Fruit fly (Drosophila melanogaster) whole organism, prepupa: ENCODE results near the gene CG11686.

Experiments
- Blimp-1 ChIP-seq: fragments of 200-800 bp; sonication (Bioruptor generic); optimal IDR thresholded peaks from 3 replicates; lab custom pipeline; 2017; ENCODE audit warnings: missing biosample characterization, missing genetic modification characterization, mild to moderate bottlenecking, moderate library complexity, missing genetic modification reagents
- CG10631 ChIP-seq: fragments of 200-800 bp; sonication (Bioruptor generic); optimal IDR thresholded peaks from 2 replicates; lab custom pipeline; 2016; ENCODE audit warnings: missing biosample characterization, missing genetic modification characterization
- CG10669 ChIP-seq: fragments of 200-800 bp; sonication (Bioruptor generic); optimal IDR thresholded peaks from 3 replicates; lab custom pipeline; 2018; ENCODE audit warnings: missing biosample characterization, mild to moderate bottlenecking, missing genetic modification characterization, moderate library complexity
- CG11294 ChIP-seq: fragments of 200-800 bp; sonication (Bioruptor generic); IDR thresholded peaks from 2 replicates; pipeline ENCODE4 v1.3.6; 2022; ENCODE audit warnings: missing biosample characterization, missing genetic modification characterization
- CG11902 ChIP-seq: fragments of 200-800 bp; sonication (Bioruptor generic); optimal IDR thresholded peaks from 3 replicates; lab custom pipeline; 2016; ENCODE audit warnings: missing biosample characterization, missing genetic modification characterization
- CG15336 ChIP-seq: fragments of 200-800 bp; sonication (Bioruptor generic); IDR thresholded peaks from 2 replicates; pipeline ENCODE4 v1.3.6; 2022; ENCODE audit warnings: missing biosample characterization, missing genetic modification characterization
- CG1621 ChIP-seq: fragments of 200-800 bp; sonication (Bioruptor generic); optimal IDR thresholded peaks from 3 replicates; lab custom pipeline; 2018; ENCODE audit warnings: missing biosample characterization, mild to moderate bottlenecking, missing genetic modification characterization
- CG16779 ChIP-seq: fragments of 200-800 bp; sonication (Bioruptor generic); optimal IDR thresholded peaks from 3 replicates; lab custom pipeline; 2017; ENCODE audit warnings: missing biosample characterization, mild to moderate bottlenecking, missing genetic modification characterization
- CG31627 ChIP-seq: fragments of 200-800 bp; sonication (Bioruptor generic); optimal IDR thresholded peaks from 3 replicates; lab custom pipeline; 2016; ENCODE audit warnings: missing biosample characterization, missing genetic modification characterization
- CG32006 ChIP-seq: fragments of 200-800 bp; sonication (Bioruptor generic); optimal IDR thresholded peaks from 3 replicates; lab custom pipeline; 2017; ENCODE audit warnings: missing biosample characterization, mild to moderate bottlenecking, missing genetic modification characterization
- CG34406 ChIP-seq: fragments of 200-800 bp; sonication (Bioruptor generic); optimal IDR thresholded peaks from 3 replicates; lab custom pipeline; 2016; ENCODE audit warnings: missing biosample characterization, missing genetic modification characterization
- CG3919 ChIP-seq: fragments of 200-800 bp; sonication (Bioruptor generic); optimal IDR thresholded peaks from 3 replicates; lab custom pipeline; 2016; ENCODE audit warnings: missing biosample characterization, missing genetic modification characterization
- CG4318 ChIP-seq: fragments of 200-800 bp; sonication (Bioruptor generic); optimal IDR thresholded peaks from 3 replicates; lab custom pipeline; 2017; ENCODE audit warnings: missing biosample characterization, mild to moderate bottlenecking, missing genetic modification characterization
- CG6163 ChIP-seq: fragments of 200-800 bp; sonication (Bioruptor generic); IDR thresholded peaks from 3 replicates; pipeline ENCODE4 v1.3.6; 2022; ENCODE audit warnings: missing biosample characterization, missing genetic modification characterization
- CG6276 ChIP-seq: fragments of 200-800 bp; sonication (Bioruptor generic); optimal IDR thresholded peaks from 2 replicates; lab custom pipeline; 2017; ENCODE audit warnings: missing biosample characterization, mild to moderate bottlenecking, missing genetic modification characterization
- CG6792 ChIP-seq: fragments of 200-800 bp; sonication (Bioruptor generic); optimal IDR thresholded peaks from 3 replicates; lab custom pipeline; 2016; ENCODE audit warnings: missing biosample characterization, missing genetic modification characterization
- CG6854 ChIP-seq: fragments of 200-800 bp; sonication (Bioruptor generic); optimal IDR thresholded peaks from 2 replicates; lab custom pipeline; 2017; ENCODE audit warnings: missing biosample characterization, mild to moderate bottlenecking, missing genetic modification characterization
- CG7368 ChIP-seq: fragments of 200-800 bp; sonication (Bioruptor generic); optimal IDR thresholded peaks from 3 replicates; lab custom pipeline; 2016; ENCODE audit warnings: missing biosample characterization, missing genetic modification characterization
- CG8119 ChIP-seq: fragments of 200-800 bp; sonication (Bioruptor generic); IDR thresholded peaks from 3 replicates; pipeline ENCODE4 v1.3.6; 2022; ENCODE audit warnings: missing biosample characterization, missing genetic modification characterization
- CG8319 ChIP-seq: fragments of 200-800 bp; sonication (Bioruptor generic); optimal IDR thresholded peaks from 3 replicates; lab custom pipeline; 2016; ENCODE audit warnings: missing biosample characterization, missing genetic modification characterization
- CG8632 ChIP-seq: fragments of 200-800 bp; sonication (Bioruptor generic); optimal IDR thresholded peaks from 3 replicates; lab custom pipeline; 2016; ENCODE audit warnings: missing biosample characterization, missing genetic modification characterization
- CG9139 ChIP-seq: fragments of 200-800 bp; sonication (Bioruptor generic); optimal IDR thresholded peaks from 3 replicates; lab custom pipeline; 2017; ENCODE audit warnings: missing biosample characterization, mild to moderate bottlenecking, missing genetic modification characterization
- Eip75B ChIP-seq: fragments of 200-800 bp; sonication (Bioruptor generic); optimal IDR thresholded peaks from 3 replicates; lab custom pipeline; 2016; ENCODE audit warnings: missing biosample characterization, missing genetic modification characterization
- Eip78C ChIP-seq: fragments of 200-800 bp; sonication (Bioruptor generic); peaks from one replicate; lab custom pipeline; 2016; ENCODE audit warnings: missing biosample characterization, missing genetic modification characterization
- Eip93F ChIP-seq: fragments of 200-800 bp; sonication (Bioruptor generic); optimal IDR thresholded peaks from 2 replicates; lab custom pipeline; 2016; ENCODE audit warnings: missing biosample characterization, mild to moderate bottlenecking, missing genetic modification characterization
- Ets21C ChIP-seq: fragments of 200-800 bp; sonication (Bioruptor generic); optimal IDR thresholded peaks from 3 replicates; lab custom pipeline; 2016; ENCODE audit warnings: missing biosample characterization, missing genetic modification characterization
- Ets96B ChIP-seq: fragments of 200-800 bp; optimal IDR thresholded peaks from 2 replicates; lab custom pipeline; 2019; ENCODE audit warnings: missing biosample characterization, mild to moderate bottlenecking, missing genetic modification characterization, moderate library complexity
- Hr39 ChIP-seq: fragments of 200-800 bp; sonication (Bioruptor generic); optimal IDR thresholded peaks from 2 replicates; lab custom pipeline; 2016; ENCODE audit warnings: missing biosample characterization, missing genetic modification characterization
- Hr4 ChIP-seq: fragments of 200-800 bp; sonication (Bioruptor generic); optimal IDR thresholded peaks from 3 replicates; lab custom pipeline; 2016; ENCODE audit warnings: missing biosample characterization, missing genetic modification characterization
- Lpt ChIP-seq: fragments of 200-800 bp; sonication (Bioruptor generic); optimal IDR thresholded peaks from 3 replicates; lab custom pipeline; 2016; ENCODE audit warnings: missing biosample characterization, missing genetic modification characterization
- Smox ChIP-seq: fragments of 200-800 bp; sonication (Bioruptor generic); optimal IDR thresholded peaks from 3 replicates; lab custom pipeline; 2016; ENCODE audit warnings: missing biosample characterization, missing genetic modification characterization
- Sox14 ChIP-seq: fragments of 200-800 bp; sonication (Bioruptor generic); optimal IDR thresholded peaks from 3 replicates; lab custom pipeline; 2016; ENCODE audit warnings: missing biosample characterization, missing genetic modification characterization
- Sox15 ChIP-seq: fragments of 200-800 bp; sonication (Bioruptor generic); optimal IDR thresholded peaks from 3 replicates; lab custom pipeline; 2016; ENCODE audit warnings: missing biosample characterization, missing genetic modification characterization
- acj6 ChIP-seq: fragments of 200-800 bp; sonication (Bioruptor generic); optimal IDR thresholded peaks from 3 replicates; lab custom pipeline; 2016; ENCODE audit warnings: missing biosample characterization, missing genetic modification characterization
- dsx ChIP-seq: fragments of 200-800 bp; optimal IDR thresholded peaks from 3 replicates; lab custom pipeline; 2019; ENCODE audit warnings: missing biosample characterization, mild to moderate bottlenecking, missing genetic modification characterization, moderate library complexity; ENCODE audit not compliant: poor library complexity, severe bottlenecking
- eg ChIP-seq: fragments of 200-800 bp; sonication (Bioruptor generic); IDR thresholded peaks from 3 replicates; pipeline ENCODE4 v1.3.6; 2022; ENCODE audit warnings: missing biosample characterization, missing genetic modification characterization
- esn ChIP-seq: fragments of 200-800 bp; sonication (Bioruptor generic); optimal IDR thresholded peaks from 2 replicates; lab custom pipeline; 2016; ENCODE audit warnings: missing biosample characterization, mild to moderate bottlenecking, missing genetic modification characterization, moderate library complexity
- fd85E ChIP-seq: fragments of 200-800 bp; sonication (Bioruptor generic); optimal IDR thresholded peaks from 3 replicates; lab custom pipeline; 2016; ENCODE audit warnings: missing biosample characterization, missing genetic modification characterization
- fkh ChIP-seq: fragments of 200-800 bp; sonication (Bioruptor generic); optimal IDR thresholded peaks from 3 replicates; lab custom pipeline; 2017; ENCODE audit warnings: missing biosample characterization, mild to moderate bottlenecking, missing genetic modification characterization, moderate library complexity
- lz ChIP-seq: fragments of 200-800 bp; sonication (Bioruptor generic); optimal IDR thresholded peaks from 3 replicates; lab custom pipeline; 2016; ENCODE audit warnings: missing biosample characterization, missing genetic modification characterization
- net ChIP-seq: fragments of 200-800 bp; sonication (Bioruptor generic); optimal IDR thresholded peaks from 3 replicates; lab custom pipeline; 2016; ENCODE audit warnings: missing biosample characterization, missing genetic modification characterization
- pdm3 ChIP-seq: fragments of 200-800 bp; sonication (Bioruptor generic); optimal IDR thresholded peaks from 3 replicates; lab custom pipeline; 2016; ENCODE audit warnings: missing biosample characterization, missing genetic modification characterization
- spab ChIP-seq: fragments of 200-800 bp; sonication (Bioruptor generic); optimal IDR thresholded peaks from 2 replicates; lab custom pipeline; 2017; ENCODE audit warnings: missing biosample characterization, mild to moderate bottlenecking, missing genetic modification characterization, missing genetic modification reagents
- ss ChIP-seq, 2 experiments: fragments of 200-800 bp; sonication (Bioruptor generic); optimal IDR thresholded peaks; 2 replicates in 1 of 2; 3 replicates in 1 of 2; lab custom pipeline; 2017 to 2018; ENCODE audit warnings: mild to moderate bottlenecking in 2 of 2, missing biosample characterization in 2 of 2, missing genetic modification characterization in 2 of 2, moderate library complexity in 1 of 2
- svp ChIP-seq: fragments of 200-800 bp; sonication (Bioruptor generic); peaks from one replicate; lab custom pipeline; 2016; ENCODE audit warnings: missing biosample characterization, missing genetic modification characterization
- topi ChIP-seq: fragments of 200-800 bp; sonication (Bioruptor generic); optimal IDR thresholded peaks from 3 replicates; lab custom pipeline; 2016; ENCODE audit warnings: missing biosample characterization, missing genetic modification characterization
- vri ChIP-seq: fragments of 200-800 bp; sonication (Bioruptor generic); optimal IDR thresholded peaks from 3 replicates; lab custom pipeline; 2016; ENCODE audit warnings: missing biosample characterization, mild to moderate bottlenecking, missing genetic modification characterization

Gene CG11686

dm6 chr3R:13304512-13305069 lies 44.4 kb downstream of the CG11686 start:
- TF ChIP-seq Sox14 (GFP tag; lab: Kevin White, UChicago) (no peak), CG3919 (GFP tag; lab: Kevin White, UChicago) (peak; percentile 53), CG6163 (GFP tag; lab: Robert Waterston, UW) (peak; percentile 53), CG4318 (GFP tag; lab: Kevin White, UChicago) (no peak), Smox (no peak), CG10669 (GFP tag; lab: Kevin White, UChicago) (no peak), Sox15 (GFP tag; lab: Kevin White, UChicago) (no peak), svp (peak; percentile 26), Lpt (GFP tag; lab: Kevin White, UChicago) (no peak), CG1621 (peak; percentile 74), topi (no peak), CG6276 (GFP tag; lab: Kevin White, UChicago) (peak; percentile 3), esn (no peak), acj6 (no peak), CG15336 (GFP tag; lab: Robert Waterston, UW) (peak; percentile 42; the same call in 1 of the 2 replicates), net (GFP tag; lab: Kevin White, UChicago) (peak; percentile 4)

DNA sequence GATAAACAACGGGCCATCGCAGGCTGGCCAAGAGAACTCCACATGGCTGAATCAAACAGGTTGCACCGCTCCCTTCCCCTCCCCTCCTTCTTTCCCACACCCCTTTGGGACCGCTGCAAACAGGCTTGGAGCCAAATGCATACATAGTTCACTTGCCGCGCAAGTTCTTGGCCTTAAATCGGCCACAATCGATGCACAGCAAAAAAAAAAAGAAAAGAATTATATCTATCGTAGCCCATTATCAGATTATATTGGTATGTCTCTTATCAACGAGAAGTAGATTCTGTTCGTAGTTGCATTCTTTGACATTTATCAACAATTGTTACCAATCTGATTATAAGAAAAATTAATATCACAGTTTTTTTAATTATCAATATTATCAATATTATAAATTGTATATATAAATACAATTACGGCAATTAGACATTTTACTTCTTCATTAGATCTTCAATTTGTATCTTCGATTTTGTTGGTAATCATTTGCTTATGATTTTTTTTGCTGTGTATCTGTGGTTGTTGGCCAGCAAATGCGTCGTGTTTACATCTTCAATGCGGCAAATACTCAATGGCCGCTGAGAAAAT lies 45.3 kb downstream of the CG11686 start:
- TF ChIP-seq net (GFP tag; lab: Kevin White, UChicago) = peak; percentile 76
- TF ChIP-seq spab (GFP tag; lab: Kevin White, UChicago) = peak; percentile 86
- TF ChIP-seq lz (GFP tag; lab: Kevin White, UChicago) = peak; percentile 62
- TF ChIP-seq dsx (GFP tag; lab: Kevin White, UChicago) = peak; percentile 79
- TF ChIP-seq Eip75B (GFP tag; lab: Kevin White, UChicago) = peak; percentile 51
- peak; percentile 54 for TF ChIP-seq Hr39 (GFP tag; lab: Kevin White, UChicago)
- TF ChIP-seq CG6276 (GFP tag; lab: Kevin White, UChicago) = peak; percentile 87
- peak; percentile 91 for TF ChIP-seq CG34406 (GFP tag; lab: Kevin White, UChicago)
- TF ChIP-seq CG8119 (GFP tag; lab: Robert Waterston, UW) = peak; percentile 84
- TF ChIP-seq Smox = peak; percentile 63
- TF ChIP-seq eg (GFP tag; lab: Robert Waterston, UW) = peak; percentile 62
- peak; percentile 62 for TF ChIP-seq CG31627 (GFP tag; lab: Kevin White, UChicago)
- peak; percentile 88 for TF ChIP-seq esn
- TF ChIP-seq Lpt (GFP tag; lab: Kevin White, UChicago) = peak; percentile 79
- TF ChIP-seq CG8632 (GFP tag; lab: Kevin White, UChicago) = peak; percentile 89
- peak; percentile 75 for TF ChIP-seq topi
- TF ChIP-seq CG10669 (GFP tag; lab: Kevin White, UChicago) = peak; percentile 68
- TF ChIP-seq CG8319 (GFP tag; lab: Kevin White, UChicago) = peak; percentile 70
- peak; percentile 45 for TF ChIP-seq Hr4 (GFP tag; lab: Kevin White, UChicago)
- peak; percentile 77 for TF ChIP-seq CG9139
- peak; percentile 79 for TF ChIP-seq CG6854 (GFP tag; lab: Kevin White, UChicago)
- peak; percentile 79 for TF ChIP-seq CG6163 (GFP tag; lab: Robert Waterston, UW)
- peak; percentile 78 for TF ChIP-seq CG6792 (GFP tag; lab: Kevin White, UChicago)
- peak; percentile 58 for TF ChIP-seq Blimp-1 (GFP tag; lab: Kevin White, UChicago)
- TF ChIP-seq CG7368 (GFP tag; lab: Kevin White, UChicago) = peak; percentile 63
- peak; percentile 74 to 78 for TF ChIP-seq ss (GFP tag; optimal IDR thresholded peaks at IDR 0.05; lab: Kevin White, UChicago)
- TF ChIP-seq svp = peak; percentile 88
- peak; percentile 61 for TF ChIP-seq Sox15 (GFP tag; lab: Kevin White, UChicago)
- no peak for TF ChIP-seq fkh (GFP tag; lab: Kevin White, UChicago)
- peak; percentile 90 for TF ChIP-seq CG10631 (GFP tag; lab: Kevin White, UChicago)
- TF ChIP-seq Eip78C (GFP tag; lab: Kevin White, UChicago) = peak; percentile 93
- peak; percentile 25 for TF ChIP-seq vri (GFP tag; lab: Kevin White, UChicago)
- peak; percentile 87 for TF ChIP-seq Ets96B
- TF ChIP-seq CG11294 (GFP tag; lab: Robert Waterston, UW) = peak; percentile 26; the same call in 1 of the 2 replicates
- TF ChIP-seq CG3919 (GFP tag; lab: Kevin White, UChicago) = peak; percentile 82
- TF ChIP-seq Ets21C (GFP tag; lab: Kevin White, UChicago) = peak; percentile 21
- TF ChIP-seq pdm3 (GFP tag; lab: Kevin White, UChicago) = peak; percentile 58
- TF ChIP-seq fd85E (GFP tag; lab: Kevin White, UChicago) = peak; percentile 15
- TF ChIP-seq CG16779 (tag; lab: Kevin White, UChicago) = peak; percentile 79
- peak; percentile 59 for TF ChIP-seq CG11902 (GFP tag; lab: Kevin White, UChicago)
- peak; percentile 94 for TF ChIP-seq CG32006 (GFP tag; lab: Kevin White, UChicago)
- TF ChIP-seq Eip93F (GFP tag; lab: Kevin White, UChicago) = no peak
- peak; percentile 87 for TF ChIP-seq CG4318 (GFP tag; lab: Kevin White, UChicago)
